Worm (Caenorhabditis elegans): Measurements from ENCODE around the gene T15B7.1.

The T15B7.1 gene

ce11 chrV:6842437-6842836 lies at the start of gene T15B7.1:
Gene T15B7.1 (plus strand): TSS chrV:6842737.
- TF ChIP-seq klf-2 (GFP tag; conservative IDR thresholded peaks at IDR 0.05): no peak
- no peak for TF ChIP-seq ref-1 (GFP tag; conservative IDR thresholded peaks at IDR 0.05)
- TF ChIP-seq med-1 (GFP tag; optimal IDR thresholded peaks at IDR 0.05; ENCODE audit: insufficient read depth): no peak
- TF ChIP-seq cog-1 (tag; optimal IDR thresholded peaks at IDR 0.05): no peak
- no peak for TF ChIP-seq ztf-23 (GFP tag; IDR thresholded peaks at IDR 0.05)
- no peak for TF ChIP-seq ztf-29 (GFP tag; IDR thresholded peaks at IDR 0.05)
- TF ChIP-seq flt-1 (GFP tag; IDR thresholded peaks at IDR 0.05): no peak
- TF ChIP-seq T22C8.4 (GFP tag; IDR thresholded peaks at IDR 0.05): no peak
- TF ChIP-seq tab-1 (GFP tag; IDR thresholded peaks at IDR 0.05): no peak

ce11 chrV:6792973-6793372 lies 49.6 kb upstream of the T15B7.1 start:
- TF ChIP-seq ref-1 (GFP tag; conservative IDR thresholded peaks at IDR 0.05) (no peak), tab-1 (GFP tag; IDR thresholded peaks at IDR 0.05) (no peak), ztf-23 (GFP tag; IDR thresholded peaks at IDR 0.05) (no peak), ztf-29 (GFP tag; IDR thresholded peaks at IDR 0.05) (no peak), med-1 (GFP tag; optimal IDR thresholded peaks at IDR 0.05; ENCODE audit: insufficient read depth) (no peak), klf-2 (GFP tag; conservative IDR thresholded peaks at IDR 0.05) (no peak), flt-1 (GFP tag; IDR thresholded peaks at IDR 0.05) (no peak), cog-1 (tag; optimal IDR thresholded peaks at IDR 0.05) (no peak), T22C8.4 (GFP tag; IDR thresholded peaks at IDR 0.05) (no peak)

ce11 chrV:6793744-6794239 lies 48.7 kb upstream of the T15B7.1 start, which contains the start of gene ZC404.1:
Gene ZC404.1 (plus strand): TSS chrV:6794189.
- TF ChIP-seq flt-1 (GFP tag; IDR thresholded peaks at IDR 0.05) (no peak), tab-1 (GFP tag; IDR thresholded peaks at IDR 0.05) (no peak), klf-2 (GFP tag; conservative IDR thresholded peaks at IDR 0.05) (no peak), med-1 (GFP tag; optimal IDR thresholded peaks at IDR 0.05; ENCODE audit: insufficient read depth) (no peak), ztf-29 (GFP tag; IDR thresholded peaks at IDR 0.05) (no peak), ref-1 (GFP tag; conservative IDR thresholded peaks at IDR 0.05) (no peak), T22C8.4 (GFP tag; IDR thresholded peaks at IDR 0.05) (no peak), ztf-23 (GFP tag; IDR thresholded peaks at IDR 0.05) (no peak), cog-1 (tag; optimal IDR thresholded peaks at IDR 0.05) (no peak)

- TF ChIP-seq ztf-29 (GFP tag; IDR thresholded peaks at IDR 0.05) (no peak), cog-1 (tag; optimal IDR thresholded peaks at IDR 0.05) (no peak), klf-2 (GFP tag; conservative IDR thresholded peaks at IDR 0.05) (no peak), med-1 (GFP tag; optimal IDR thresholded peaks at IDR 0.05; ENCODE audit: insufficient read depth) (no peak), tab-1 (GFP tag; IDR thresholded peaks at IDR 0.05) (no peak)
Observed at ce11 chrV:6796264-6796663, 46.3 kb upstream of the T15B7.1 start.

- peak; percentile 65 for TF ChIP-seq cog-1 (tag; optimal IDR thresholded peaks at IDR 0.05)
- no peak for TF ChIP-seq T22C8.4 (GFP tag; IDR thresholded peaks at IDR 0.05)
Observed at ce11 chrV:6796894-6797293, 45.6 kb upstream of the T15B7.1 start.

- TF ChIP-seq tab-1 (GFP tag; IDR thresholded peaks at IDR 0.05) (no peak), ref-1 (GFP tag; conservative IDR thresholded peaks at IDR 0.05) (no peak), flt-1 (GFP tag; IDR thresholded peaks at IDR 0.05) (no peak), klf-2 (GFP tag; conservative IDR thresholded peaks at IDR 0.05) (no peak), med-1 (GFP tag; optimal IDR thresholded peaks at IDR 0.05; ENCODE audit: insufficient read depth) (no peak), T22C8.4 (GFP tag; IDR thresholded peaks at IDR 0.05) (no peak), ztf-29 (GFP tag; IDR thresholded peaks at IDR 0.05) (no peak), ztf-23 (GFP tag; IDR thresholded peaks at IDR 0.05) (no peak), cog-1 (tag; optimal IDR thresholded peaks at IDR 0.05) (no peak)
Observed at ce11 chrV:6799564-6799963, 43.0 kb upstream of the T15B7.1 start, which contains the start of gene dmsr-9. Gene dmsr-9 (minus strand): TSS chrV:6799664.

- no peak for TF ChIP-seq ztf-29 (GFP tag; IDR thresholded peaks at IDR 0.05)
Observed at ce11 chrV:6801850-6802249, 40.7 kb upstream of the T15B7.1 start, which contains the start of gene dmsr-10. Gene dmsr-10 (minus strand): TSS chrV:6801950.

- TF ChIP-seq cog-1 (tag; optimal IDR thresholded peaks at IDR 0.05): no peak
- no peak for TF ChIP-seq tab-1 (GFP tag; IDR thresholded peaks at IDR 0.05)
- no peak for TF ChIP-seq med-1 (GFP tag; optimal IDR thresholded peaks at IDR 0.05; ENCODE audit: insufficient read depth)
- TF ChIP-seq ztf-23 (GFP tag; IDR thresholded peaks at IDR 0.05): no peak
- no peak for TF ChIP-seq T22C8.4 (GFP tag; IDR thresholded peaks at IDR 0.05)
Observed at ce11 chrV:6803992-6804391, 38.5 kb upstream of the T15B7.1 start, which contains the start of gene dmsr-11. Gene dmsr-11 (minus strand): TSS chrV:6804092.

ce11 chrV:6806340-6806739 lies 36.2 kb upstream of the T15B7.1 start, which contains the start of gene dmsr-12:
Gene dmsr-12 (minus strand): TSS chrV:6806440.
- TF ChIP-seq cog-1 (tag; optimal IDR thresholded peaks at IDR 0.05) (no peak), med-1 (GFP tag; optimal IDR thresholded peaks at IDR 0.05; ENCODE audit: insufficient read depth) (no peak), flt-1 (GFP tag; IDR thresholded peaks at IDR 0.05) (no peak), klf-2 (GFP tag; conservative IDR thresholded peaks at IDR 0.05) (no peak), ztf-29 (GFP tag; IDR thresholded peaks at IDR 0.05) (no peak), ztf-23 (GFP tag; IDR thresholded peaks at IDR 0.05) (no peak), T22C8.4 (GFP tag; IDR thresholded peaks at IDR 0.05) (no peak), tab-1 (GFP tag; IDR thresholded peaks at IDR 0.05) (no peak), ref-1 (GFP tag; conservative IDR thresholded peaks at IDR 0.05) (no peak)

- TF ChIP-seq ztf-29 (GFP tag; IDR thresholded peaks at IDR 0.05) (no peak), ref-1 (GFP tag; conservative IDR thresholded peaks at IDR 0.05) (no peak), klf-2 (GFP tag; conservative IDR thresholded peaks at IDR 0.05) (no peak), med-1 (GFP tag; optimal IDR thresholded peaks at IDR 0.05; ENCODE audit: insufficient read depth) (no peak), tab-1 (GFP tag; IDR thresholded peaks at IDR 0.05) (no peak), flt-1 (GFP tag; IDR thresholded peaks at IDR 0.05) (no peak), cog-1 (tag; optimal IDR thresholded peaks at IDR 0.05) (no peak)
Observed at ce11 chrV:6808962-6809361, 33.6 kb upstream of the T15B7.1 start, which contains the start of gene dmsr-16. Gene dmsr-16 (minus strand): TSS chrV:6809062.

Data from whole organism, midembryonic.